Worm (Caenorhabditis elegans): ENCODE data around the gene C49F5.3.

- TF ChIP-seq nhr-237 (tag; optimal IDR thresholded peaks at IDR 0.05) (no peak), nhr-12 (tag; optimal IDR thresholded peaks at IDR 0.05) (no peak), zag-1 (tag; optimal IDR thresholded peaks at IDR 0.05) (no peak), unc-39 (tag; optimal IDR thresholded peaks at IDR 0.05) (no peak), unc-62 (GFP tag; optimal IDR thresholded peaks at IDR 0.05) (no peak), ztf-11 (tag; optimal IDR thresholded peaks at IDR 0.05) (no peak), pha-4 (tag; optimal IDR thresholded peaks at IDR 0.05) (peak; percentile 92), ama-1 (optimal IDR thresholded peaks at IDR 0.05) (no peak), fkh-10 (GFP tag; optimal IDR thresholded peaks at IDR 0.05) (peak; percentile 6), ceh-9 (tag; optimal IDR thresholded peaks at IDR 0.05) (no peak), pqm-1 (tag; optimal IDR thresholded peaks at IDR 0.05) (peak; percentile 68), nhr-11 (tag; optimal IDR thresholded peaks at IDR 0.05) (no peak)
Measured at ce11 chrX:12017908-12018479, 34.6 kb upstream of the C49F5.3 start, which contains the start of the genes nmat-1 and ucr-2.1.

All from whole organism, L3 larva.